Fruit fly (Drosophila melanogaster) whole organism, embryonic: ENCODE measurements around the gene Mec2.

ENCODE experiments used
- ATbp ChIP-seq: fragments of 200-800 bp; sonication (Bioruptor generic); optimal IDR thresholded peaks from 2 replicates; lab custom pipeline; 2017; ENCODE audit warnings: missing biosample characterization, mild to moderate bottlenecking, missing genetic modification characterization, missing genetic modification reagents
- Atf-2 ChIP-seq: fragments of 200-800 bp; sonication (Bioruptor generic); optimal IDR thresholded peaks from 2 replicates; lab custom pipeline; 2016; ENCODE audit warnings: missing biosample characterization, missing genetic modification characterization
- CG10979 ChIP-seq: fragments of 200-800 bp; sonication (Bioruptor generic); optimal IDR thresholded peaks from 2 replicates; lab custom pipeline; 2018; ENCODE audit warnings: missing biosample characterization, mild to moderate bottlenecking, missing genetic modification characterization, moderate library complexity
- CG11560 ChIP-seq: fragments of 200-800 bp; sonication (Bioruptor generic); IDR thresholded peaks from 3 replicates; pipeline ENCODE4 v1.3.6; 2022; ENCODE audit warnings: missing biosample characterization, missing genetic modification characterization
- CG14014 ChIP-seq: fragments of 200-800 bp; sonication (Bioruptor generic); IDR thresholded peaks from 2 replicates; pipeline ENCODE4 v1.3.6; 2022; ENCODE audit warnings: missing biosample characterization, missing genetic modification characterization
- CG15011 ChIP-seq: fragments of 200-800 bp; sonication (Bioruptor generic); optimal IDR thresholded peaks from 3 replicates; lab custom pipeline; 2018; ENCODE audit warnings: missing biosample characterization, mild to moderate bottlenecking, missing genetic modification characterization
- CG1529 ChIP-seq: fragments of 200-800 bp; sonication (Bioruptor generic); optimal IDR thresholded peaks from 3 replicates; lab custom pipeline; 2018; ENCODE audit warnings: missing biosample characterization, missing genetic modification characterization
- CG15514 ChIP-seq: fragments of 200-800 bp; sonication (Bioruptor generic); optimal IDR thresholded peaks from 3 replicates; lab custom pipeline; 2017; ENCODE audit warnings: missing biosample characterization, missing genetic modification characterization, mild to moderate bottlenecking, moderate library complexity, missing genetic modification reagents
- CG1602 ChIP-seq: fragments of 200-800 bp; sonication (Bioruptor generic); optimal IDR thresholded peaks from 3 replicates; lab custom pipeline; 2016; ENCODE audit warnings: missing biosample characterization, missing genetic modification characterization
- CG1647 ChIP-seq: fragments of 200-800 bp; sonication (Bioruptor generic); optimal IDR thresholded peaks from 3 replicates; lab custom pipeline; 2016; ENCODE audit warnings: missing biosample characterization, missing genetic modification characterization
- CG17361 ChIP-seq: fragments of 200-800 bp; sonication (Bioruptor generic); IDR thresholded peaks from 3 replicates; pipeline ENCODE4 v1.3.6; 2022; ENCODE audit warnings: missing biosample characterization, missing genetic modification characterization
- CG17802 ChIP-seq: fragments of 200-800 bp; sonication (Bioruptor generic); optimal IDR thresholded peaks from 2 replicates; lab custom pipeline; 2018; ENCODE audit warnings: missing biosample characterization, mild to moderate bottlenecking, missing genetic modification characterization, moderate library complexity
- CG1792 ChIP-seq: fragments of 200-800 bp; sonication (Bioruptor generic); optimal IDR thresholded peaks from 2 replicates; lab custom pipeline; 2016; ENCODE audit warnings: missing biosample characterization, missing genetic modification characterization
- CG2712 ChIP-seq: fragments of 200-800 bp; optimal IDR thresholded peaks from 3 replicates; lab custom pipeline; 2019; ENCODE audit warnings: missing biosample characterization, mild to moderate bottlenecking, missing genetic modification characterization, moderate library complexity
- CG2875 ChIP-seq: fragments of 200-800 bp; sonication (Bioruptor generic); optimal IDR thresholded peaks from 2 replicates; lab custom pipeline; 2017; ENCODE audit warnings: missing biosample characterization, mild to moderate bottlenecking, missing genetic modification characterization, missing genetic modification reagents
- CG30020 ChIP-seq: fragments of 200-800 bp; optimal IDR thresholded peaks from 2 replicates; lab custom pipeline; 2019; ENCODE audit warnings: missing biosample characterization, mild to moderate bottlenecking, missing genetic modification characterization, moderate library complexity
- CG3163 ChIP-seq: fragments of 200-800 bp; sonication (Bioruptor generic); optimal IDR thresholded peaks from 3 replicates; lab custom pipeline; 2016; ENCODE audit warnings: missing biosample characterization, missing genetic modification characterization
- CG32772 ChIP-seq: fragments of 200-800 bp; sonication (Bioruptor generic); IDR thresholded peaks from 2 replicates; pipeline ENCODE4 v1.3.6; 2022; ENCODE audit warnings: missing biosample characterization, missing genetic modification characterization
- CG34422 ChIP-seq: fragments of 200-800 bp; sonication (Bioruptor generic); IDR thresholded peaks from 3 replicates; pipeline ENCODE4 v1.3.6; 2022; ENCODE audit warnings: missing biosample characterization, missing genetic modification characterization
- CG3726 ChIP-seq: fragments of 200-800 bp; sonication (Bioruptor generic); IDR thresholded peaks from 3 replicates; pipeline ENCODE4, ENCODE4 v1.3.6; 2022; ENCODE audit warnings: missing biosample characterization, missing genetic modification characterization
- CG4424 ChIP-seq: fragments of 200-800 bp; sonication (Bioruptor generic); optimal IDR thresholded peaks from 3 replicates; lab custom pipeline; 2016; ENCODE audit warnings: missing biosample characterization, missing genetic modification characterization
- CG7271 ChIP-seq: fragments of 200-800 bp; sonication (Bioruptor generic); optimal IDR thresholded peaks from 2 replicates; lab custom pipeline; 2018; ENCODE audit warnings: missing biosample characterization, mild to moderate bottlenecking, missing genetic modification characterization, moderate library complexity
- CG7928 ChIP-seq: fragments of 200-800 bp; sonication (Bioruptor generic); optimal IDR thresholded peaks from 2 replicates; lab custom pipeline; 2017; ENCODE audit warnings: missing biosample characterization, mild to moderate bottlenecking, missing genetic modification characterization
- CG7987 ChIP-seq: fragments of 200-800 bp; sonication (Bioruptor generic); optimal IDR thresholded peaks from 2 replicates; lab custom pipeline; 2018; ENCODE audit warnings: missing biosample characterization, mild to moderate bottlenecking, missing genetic modification characterization, moderate library complexity
- Dfd ChIP-seq, 2 experiments: fragments of >200 bp; optimal IDR thresholded peaks; 2 replicates each; lab custom pipeline; 2017; ENCODE audit warnings: missing biosample characterization in 2 of 2, missing genetic modification characterization in 2 of 2
- MTF-1 ChIP-seq: fragments of 200-800 bp; sonication (Bioruptor generic); optimal IDR thresholded peaks from 2 replicates; lab custom pipeline; 2018; ENCODE audit warnings: missing biosample characterization, mild to moderate bottlenecking, missing genetic modification characterization, borderline replicate concordance
- NC2β ChIP-seq: fragments of 200-800 bp; sonication (Bioruptor generic); optimal IDR thresholded peaks from 2 replicates; lab custom pipeline; 2016; ENCODE audit warnings: missing biosample characterization, missing genetic modification characterization
- Neu2 ChIP-seq: fragments of 200-800 bp; sonication (Bioruptor generic); optimal IDR thresholded peaks from 3 replicates; lab custom pipeline; 2016; ENCODE audit warnings: missing biosample characterization, missing genetic modification characterization, borderline replicate concordance
- Oaz ChIP-seq: fragments of 200-800 bp; sonication (Bioruptor generic); IDR thresholded peaks from 2 replicates; pipeline ENCODE4 v1.3.6; 2022; ENCODE audit warnings: missing biosample characterization, missing genetic modification characterization
- Oli ChIP-seq: fragments of 200-800 bp; sonication (Bioruptor generic); optimal IDR thresholded peaks from 2 replicates; lab custom pipeline; 2018; ENCODE audit warnings: missing biosample characterization, mild to moderate bottlenecking, missing genetic modification characterization, moderate library complexity
- Pdp1 ChIP-seq, 2 experiments: fragments of 200-800 bp; sonication (Bioruptor generic); optimal IDR thresholded peaks; 3 replicates each; lab custom pipeline; 2016; ENCODE audit warnings: missing biosample characterization in 2 of 2, missing genetic modification characterization in 2 of 2, mild to moderate bottlenecking in 1 of 2, moderate library complexity in 1 of 2
- Taf1 ChIP-seq: fragments of 200-800 bp; sonication (Bioruptor generic); IDR thresholded peaks from 2 replicates; pipeline ENCODE4 v1.3.6; 2022; ENCODE audit warnings: missing biosample characterization, missing genetic modification characterization
- Tbp ChIP-seq: fragments of >200 bp; optimal IDR thresholded peaks from 2 replicates; lab custom pipeline; 2018; ENCODE audit warnings: missing biosample characterization, missing genetic modification characterization
- Usf ChIP-seq: fragments of 200-800 bp; sonication (Bioruptor generic); optimal IDR thresholded peaks from 2 replicates; lab custom pipeline; 2017; ENCODE audit warnings: missing genotype, missing biosample characterization, missing genetic modification characterization
- chn ChIP-seq: fragments of 200-800 bp; sonication (Bioruptor generic); optimal IDR thresholded peaks from 2 replicates; lab custom pipeline; 2016; ENCODE audit warnings: missing biosample characterization, missing genetic modification characterization
- ewg ChIP-seq: fragments of 200-800 bp; sonication (Bioruptor generic); optimal IDR thresholded peaks from 3 replicates; lab custom pipeline; 2017; ENCODE audit warnings: mild to moderate bottlenecking, missing biosample characterization, missing genetic modification reagents, missing genetic modification characterization
- fru ChIP-seq: fragments of >200 bp; optimal IDR thresholded peaks from 2 replicates; lab custom pipeline; 2017
- gfzf ChIP-seq: fragments of 200-800 bp; sonication (Bioruptor generic); optimal IDR thresholded peaks from 2 replicates; lab custom pipeline; 2016; ENCODE audit warnings: missing biosample characterization, mild to moderate bottlenecking, missing genetic modification characterization, moderate library complexity
- mam ChIP-seq: fragments of 200-800 bp; sonication (Bioruptor generic); optimal IDR thresholded peaks from 3 replicates; lab custom pipeline; 2016; ENCODE audit warnings: missing biosample characterization, missing genetic modification characterization
- onecut ChIP-seq: fragments of 200-800 bp; sonication (Bioruptor generic); IDR thresholded peaks from 2 replicates; pipeline ENCODE4 v1.3.6; 2022; ENCODE audit warnings: missing biosample characterization, missing genetic modification characterization
- otp ChIP-seq: fragments of 200-800 bp; sonication (Bioruptor generic); IDR thresholded peaks from 3 replicates; pipeline ENCODE4, ENCODE4 v1.3.6; 2022; ENCODE audit warnings: missing biosample characterization, missing genetic modification characterization
- pho ChIP-seq: fragments of 200-800 bp; sonication (Bioruptor generic); optimal IDR thresholded peaks from 2 replicates; lab custom pipeline; 2016; ENCODE audit warnings: missing biosample characterization, missing genetic modification characterization
- ranshi ChIP-seq: fragments of 200-800 bp; sonication (Bioruptor generic); IDR thresholded peaks from 2 replicates; pipeline ENCODE4 v1.3.6; 2022; ENCODE audit warnings: missing biosample characterization, missing genetic modification characterization
- repo ChIP-seq: fragments of 200-800 bp; sonication (Bioruptor generic); optimal IDR thresholded peaks from 2 replicates; lab custom pipeline; 2016; ENCODE audit warnings: missing biosample characterization, missing genetic modification characterization
- schlank ChIP-seq: fragments of 200-800 bp; sonication (Bioruptor generic); optimal IDR thresholded peaks from 2 replicates; lab custom pipeline; 2018; ENCODE audit warnings: missing biosample characterization, mild to moderate bottlenecking, missing genetic modification characterization
- slbo ChIP-seq: fragments of 200-800 bp; sonication (Bioruptor generic); IDR thresholded peaks from 2 replicates; pipeline ENCODE4 v1.3.6; 2022; ENCODE audit warnings: missing biosample characterization, missing genetic modification characterization
- sob ChIP-seq: fragments of 200-800 bp; sonication (Bioruptor generic); IDR thresholded peaks from 2 replicates; pipeline ENCODE4 v1.3.6; 2022; ENCODE audit warnings: missing biosample characterization, missing genetic modification characterization
- sr ChIP-seq: fragments of 200-800 bp; sonication (Bioruptor generic); IDR thresholded peaks from 3 replicates; pipeline ENCODE4 v1.3.6; 2022; ENCODE audit warnings: missing biosample characterization, missing genetic modification characterization
- vnd ChIP-seq: fragments of 200-800 bp; sonication (Bioruptor generic); IDR thresholded peaks from 3 replicates; pipeline ENCODE4 v1.3.6; 2022; ENCODE audit warnings: missing biosample characterization, missing genetic modification characterization; ENCODE audit not compliant: partially characterized antibody
- zen2 ChIP-seq: fragments of 200-800 bp; sonication (Bioruptor generic); IDR thresholded peaks from 3 replicates; pipeline ENCODE4 v1.3.6; 2022; ENCODE audit warnings: missing biosample characterization, missing genetic modification characterization; ENCODE audit not compliant: partially characterized antibody
- zfh1 ChIP-seq: fragments of 200-800 bp; sonication (Bioruptor generic); IDR thresholded peaks from 3 replicates; pipeline ENCODE4 v1.3.6; 2022; ENCODE audit warnings: missing biosample characterization, missing genetic modification characterization

Mec2 gene

dm6 chrX:19154998-19155397 lies 32.8 kb upstream of the Mec2 start (continued):
- TF ChIP-seq MTF-1 (peak; percentile 75), CG2712 (tag; lab: Kevin White, UChicago) (peak; percentile 95), CG2875 (GFP tag; lab: Kevin White, UChicago) (peak; percentile 87), Neu2 (GFP tag; lab: Kevin White, UChicago) (peak; percentile 24), fru (no peak), CG14014 (GFP tag; lab: Robert Waterston, UW) (peak; percentile 76), zen2 (GFP tag; lab: Robert Waterston, UW) (no peak), CG1647 (GFP tag; lab: Kevin White, UChicago) (peak; percentile 55), CG15514 (GFP tag; lab: Kevin White, UChicago) (no peak), ranshi (GFP tag; lab: Robert Waterston, UW) (peak; percentile 84), gfzf (GFP tag; lab: Kevin White, UChicago) (no peak), chn (GFP tag; lab: Kevin White, UChicago) (peak; percentile 88), CG7271 (tag; lab: Kevin White, UChicago) (peak; percentile 65), CG34422 (GFP tag; lab: Robert Waterston, UW) (peak; percentile 73; the same call in 2 of the 3 replicates), CG3163 (peak; percentile 81), CG3726 (peak; percentile 74; the same call in 1 of the 3 replicates), CG17361 (peak; percentile 91), slbo (GFP tag; lab: Robert Waterston, UW) (peak; percentile 67), zfh1 (GFP tag; lab: Robert Waterston, UW) (peak; percentile 95), CG4424 (peak; percentile 91), CG1529 (peak; percentile 89), CG15011 (GFP tag; lab: Kevin White, UChicago) (no peak), sob (peak; percentile 73), CG10979 (tag; lab: Kevin White, UChicago) (peak; percentile 96), Oaz (no peak), schlank (tag; lab: Kevin White, UChicago) (peak; percentile 23), Usf (GFP tag; lab: Kevin White, UChicago) (peak; percentile 71), Oli (peak; percentile 87), onecut (GFP tag; lab: Robert Waterston, UW) (peak; percentile 82), CG1602 (GFP tag; lab: Kevin White, UChicago) (peak; percentile 79), pho (GFP tag; lab: Kevin White, UChicago) (peak; percentile 55), CG30020 (tag; lab: Kevin White, UChicago) (peak; percentile 60), repo (GFP tag; lab: Kevin White, UChicago) (peak; percentile 79), Taf1 (GFP tag; lab: Robert Waterston, UW) (no peak), CG17802 (tag; lab: Kevin White, UChicago) (peak; percentile 75), ATbp (GFP tag; lab: Kevin White, UChicago) (peak; percentile 91), Dfd (GFP tag; optimal IDR thresholded peaks at IDR 0.05; lab: Kevin White, UChicago) (no peak), mam (peak; percentile 66), vnd (GFP tag; lab: Robert Waterston, UW) (no peak), CG11560 (tag; lab: Robert Waterston, UW) (0 out of 3 replicates have a peak, but pooled peaks have one; percentile 41), Atf-2 (peak; percentile 81), NC2β (peak; percentile 90), CG7987 (peak; percentile 42), CG32772 (GFP tag; lab: Robert Waterston, UW) (peak; percentile 87), otp (GFP tag; lab: Robert Waterston, UW) (peak; percentile 93), sr (GFP tag; lab: Robert Waterston, UW) (no peak), CG1792 (peak; percentile 73), Tbp (GFP tag; lab: Kevin White, UChicago) (no peak), ewg (peak; percentile 84), CG7928 (GFP tag; lab: Kevin White, UChicago) (no peak), Pdp1 (GFP tag; optimal IDR thresholded peaks at IDR 0.05; lab: Kevin White, UChicago) (peak; percentile 82 to 93)
